Worm (Caenorhabditis elegans): ENCODE data around the gene W06F12.2.
A peak's percentile ranks its signal among the peaks of the same experiment; 100 is the strongest.

Gene W06F12.2

ce11 chrIII:13678761-13679495 lies 52.6 kb downstream of the W06F12.2 start, which contains the start of gene sid-2:
Gene sid-2, plus strand, starts transcription at chrIII:13679445.
- TF ChIP-seq lag-1 (GFP tag; IDR thresholded peaks at IDR 0.05) (no peak), nhr-80 (tag; optimal IDR thresholded peaks at IDR 0.05) (peak; percentile 41), nfya-1 (tag; optimal IDR thresholded peaks at IDR 0.05; ENCODE audit: borderline replicate concordance, insufficient read depth) (no peak), dpl-1 (GFP tag; optimal IDR thresholded peaks at IDR 0.05) (no peak)
